Comparison of ENCODE assay signal across 2 fruit fly cellular contexts in genomic region chr3R:11819640-11819979, dm6.
TF ChIP-seq lines count a peak whose summit lies in the region.

No protein-coding gene starts in this region.

- no peak for TF ChIP-seq CTCF in whole organism, embryonic (GFP tag; optimal IDR thresholded peaks at IDR 0.05; lab: Kevin White, UChicago)

TF ChIP-seq in whole organism, embryonic, 481 proteins besides CTCF, POLR2A, EP300 and RAD21:
- TF ChIP-seq onecut (GFP tag; IDR thresholded peaks at IDR 0.05; lab: Robert Waterston, UW) (no peak), Ravus (GFP tag; IDR thresholded peaks at IDR 0.05; lab: Robert Waterston, UW) (no peak), vvl (GFP tag; IDR thresholded peaks at IDR 0.05; lab: Robert Waterston, UW) (no peak), Atf3 (GFP tag; optimal IDR thresholded peaks at IDR 0.05; lab: Kevin White, UChicago) (no peak), CG9932 (GFP tag; IDR thresholded peaks at IDR 0.05; lab: Robert Waterston, UW) (no peak), Dbx (GFP tag; IDR thresholded peaks at IDR 0.05; lab: Robert Waterston, UW) (peak; percentile 2; the same call in 1 of the 3 replicates), ken (GFP tag; IDR thresholded peaks at IDR 0.05; lab: Robert Waterston, UW) (no peak), Myb (GFP tag; optimal IDR thresholded peaks at IDR 0.05; lab: Kevin White, UChicago) (no peak), CG7987 (GFP tag; optimal IDR thresholded peaks at IDR 0.05; lab: Kevin White, UChicago) (no peak), Meics (GFP tag; optimal IDR thresholded peaks at IDR 0.05; lab: Kevin White, UChicago) (no peak), stwl (tag; optimal IDR thresholded peaks at IDR 0.05; lab: Kevin White, UChicago) (no peak), Opbp (GFP tag; IDR thresholded peaks at IDR 0.05; lab: Robert Waterston, UW; ENCODE audit: partially characterized antibody) (0 out of 3 replicates have a peak, but pooled peaks have one; percentile 12), CG2199 (GFP tag; IDR thresholded peaks at IDR 0.05; lab: Robert Waterston, UW) (no peak), CG10462 (GFP tag; optimal IDR thresholded peaks at IDR 0.05; lab: Kevin White, UChicago) (no peak), MESR4 (GFP tag; optimal IDR thresholded peaks at IDR 0.05; lab: Kevin White, UChicago) (peak; percentile 96), row (GFP tag; IDR thresholded peaks at IDR 0.05; lab: Robert Waterston, UW) (no peak), CG14965 (GFP tag; optimal IDR thresholded peaks at IDR 0.05; lab: Kevin White, UChicago; ENCODE audit: borderline replicate concordance) (no peak), Ada2b (GFP tag; IDR thresholded peaks at IDR 0.05; lab: Robert Waterston, UW) (no peak), CG9876 (GFP tag; optimal IDR thresholded peaks at IDR 0.05; lab: Kevin White, UChicago) (no peak), Dek (tag; optimal IDR thresholded peaks at IDR 0.05; lab: Kevin White, UChicago) (no peak), CG11093 (GFP tag; IDR thresholded peaks at IDR 0.05; lab: Robert Waterston, UW) (0 out of 3 replicates have a peak, but pooled peaks have one; percentile 6), gcm (GFP tag; optimal IDR thresholded peaks at IDR 0.05; lab: Kevin White, UChicago) (no peak), ham (GFP tag; IDR thresholded peaks at IDR 0.05; lab: Robert Waterston, UW) (0 out of 2 replicates have a peak, but pooled peaks have one; percentile 5), CG18619 (GFP tag; optimal IDR thresholded peaks at IDR 0.05; lab: Kevin White, UChicago) (no peak), tna (GFP tag; IDR thresholded peaks at IDR 0.05; lab: Robert Waterston, UW; ENCODE audit: partially characterized antibody) (0 out of 2 replicates have a peak, but pooled peaks have one; percentile 22), CG30020 (tag; optimal IDR thresholded peaks at IDR 0.05; lab: Kevin White, UChicago) (peak; percentile 9), bigmax (GFP tag; optimal IDR thresholded peaks at IDR 0.05; lab: Kevin White, UChicago) (peak; percentile 81), Scr (GFP tag; IDR thresholded peaks at IDR 0.05; lab: Robert Waterston, UW; ENCODE audit: partially characterized antibody) (no peak), klu (GFP tag; IDR thresholded peaks at IDR 0.05; lab: Robert Waterston, UW) (no peak), sug (tag; optimal IDR thresholded peaks at IDR 0.05; lab: Kevin White, UChicago) (no peak)
TF ChIP-seq in whole organism, embryonic: peak in this region for 8.

TF ChIP-seq in whole organism, pupa, 21 proteins besides CTCF, POLR2A, EP300 and RAD21:
- TF ChIP-seq CG15710 (tag; optimal IDR thresholded peaks at IDR 0.05; lab: Kevin White, UChicago) (no peak), CG8159 (tag; optimal IDR thresholded peaks at IDR 0.05; lab: Kevin White, UChicago) (no peak), CG17806 (tag; optimal IDR thresholded peaks at IDR 0.05; lab: Kevin White, UChicago) (no peak), D1 (tag; optimal IDR thresholded peaks at IDR 0.05; lab: Kevin White, UChicago) (no peak), gl (tag; optimal IDR thresholded peaks at IDR 0.05; lab: Kevin White, UChicago) (no peak), Pif1B (GFP tag; optimal IDR thresholded peaks at IDR 0.05; lab: Kevin White, UChicago) (no peak), CG9948 (tag; optimal IDR thresholded peaks at IDR 0.05; lab: Kevin White, UChicago) (no peak), CG12605 (GFP tag; IDR thresholded peaks at IDR 0.05; lab: Robert Waterston, UW) (0 out of 2 replicates have a peak, but pooled peaks have one; percentile 2), Snoo (tag; optimal IDR thresholded peaks at IDR 0.05; lab: Kevin White, UChicago) (no peak)
